Fruit fly (Drosophila melanogaster): ENCODE measurements around the gene Jon65Aiii.

- no peak for TF ChIP-seq EcR (GFP tag; optimal IDR thresholded peaks at IDR 0.05)
- no peak for TF ChIP-seq CG12605 (GFP tag; IDR thresholded peaks at IDR 0.05)
- no peak for TF ChIP-seq CG10348 (GFP tag; IDR thresholded peaks at IDR 0.05)
- TF ChIP-seq CG9948 (tag; optimal IDR thresholded peaks at IDR 0.05): no peak
- no peak for TF ChIP-seq D1 (tag; optimal IDR thresholded peaks at IDR 0.05)
- peak; percentile 18 for TF ChIP-seq CG15710 (tag; optimal IDR thresholded peaks at IDR 0.05)
- no peak for TF ChIP-seq fd96Ca (GFP tag; IDR thresholded peaks at IDR 0.05)
- no peak for TF ChIP-seq CG13204 (GFP tag; optimal IDR thresholded peaks at IDR 0.05)
Observed at dm6 chr3L:6022142-6022541, 28.4 kb upstream of the Jon65Aiii start.

Measured in whole organism, pupa.